Worm (Caenorhabditis elegans) whole organism, early embryonic: Measurements from ENCODE around the gene T10B5.3.

ENCODE experiments used
- ama-1 ChIP-seq: fragments of 150-350 bp; optimal IDR thresholded peaks from 2 replicates; lab custom pipeline; 2014
- ceh-13 ChIP-seq: fragments of 200-800 bp; sonication (Bioruptor generic); optimal IDR thresholded peaks from 2 replicates; lab custom pipeline; 2018; ENCODE audit warnings: mild to moderate bottlenecking, missing genetic modification characterization, missing compliant biosample characterization
- flt-1 ChIP-seq: fragments of 200-800 bp; sonication (Bioruptor generic); IDR thresholded peaks from 2 replicates; pipeline ENCODE4 v1.3.6; 2022; ENCODE audit warnings: missing genetic modification characterization, missing compliant biosample characterization
- pes-1 ChIP-seq: fragments of 200-800 bp; sonication (Bioruptor generic); IDR thresholded peaks from 2 replicates; pipeline ENCODE4 v1.3.6; 2022; ENCODE audit warnings: missing genetic modification reagents, missing genetic modification characterization, missing compliant biosample characterization
- tbx-37 ChIP-seq: fragments of 200-800 bp; sonication (Bioruptor generic); conservative IDR thresholded peaks from 2 replicates; pipeline ENCODE4 v1.3.6; 2022; ENCODE audit warnings: missing genetic modification reagents, missing genetic modification characterization, missing compliant biosample characterization
- tra-4 ChIP-seq: sonication (generic microtip); optimal IDR thresholded peaks from 2 replicates; lab custom pipeline; 2017; ENCODE audit warnings: missing genetic modification characterization, missing compliant biosample characterization

DNA sequence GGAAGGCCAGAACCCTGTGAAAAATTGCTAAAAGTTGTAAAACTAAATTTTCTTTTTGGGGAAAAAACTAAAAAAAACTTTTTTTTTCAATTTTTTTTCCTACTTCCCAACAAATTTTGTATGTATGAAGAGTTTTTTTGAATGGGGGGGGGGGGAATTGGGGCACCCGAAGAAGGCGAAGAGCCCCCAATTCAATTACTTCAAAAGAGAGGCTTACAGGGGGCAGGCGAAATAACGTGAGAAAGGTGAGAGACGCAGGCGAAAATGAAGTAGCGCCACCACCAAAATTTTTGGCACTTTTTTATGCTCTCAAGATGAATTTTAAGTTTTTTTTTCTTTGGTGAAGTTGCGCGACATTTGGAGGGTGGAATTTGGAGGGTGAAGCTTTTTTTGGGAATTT is 6.6 kb downstream of the T10B5.3 start:
- TF ChIP-seq ama-1 (lab: Kevin White, UChicago) (no peak), pes-1 (GFP tag; lab: Robert Waterston, UW) (no peak), flt-1 (GFP tag; lab: Robert Waterston, UW) (no peak), tbx-37 (GFP tag; lab: Robert Waterston, UW) (no peak), tra-4 (no peak), ceh-13 (GFP tag; lab: Kevin White, UChicago) (no peak)
